Worm (Caenorhabditis elegans) whole organism, L1 larva: ENCODE data around the gene H06I04.6.

Experiments used
- aha-1 ChIP-seq: fragments of 150-350 bp; optimal IDR thresholded peaks from 2 replicates; lab custom pipeline; 2014; ENCODE audit warnings: missing biosample characterization, missing genetic modification characterization
- fkh-10 ChIP-seq: sonication (generic microtip); optimal IDR thresholded peaks from 2 replicates; lab custom pipeline; 2017; ENCODE audit warnings: missing biosample characterization, missing genetic modification reagents, missing genetic modification characterization
- mep-1 ChIP-seq: fragments of 150-350 bp; optimal IDR thresholded peaks from 2 replicates; lab custom pipeline; 2014; ENCODE audit warnings: missing biosample characterization, missing genetic modification characterization

- TF ChIP-seq fkh-10 (no peak), mep-1 (tag; lab: Kevin White, UChicago) (no peak), aha-1 (tag; lab: Kevin White, UChicago) (no peak)
Observed at ce11 chrIII:3018822-3019221, 45.3 kb downstream of the H06I04.6 start.
